Worm (Caenorhabditis elegans) whole organism, L3 larva: ENCODE results near the gene str-158.

Experiments
- R02D3.7 ChIP-seq: fragments of 150-350 bp; optimal IDR thresholded peaks from 2 replicates; lab custom pipeline; 2014; ENCODE audit warnings: missing biosample characterization, missing genetic modification characterization
- ZK546.5 ChIP-seq: sonication (generic microtip); optimal IDR thresholded peaks from 2 replicates; lab custom pipeline; 2017; ENCODE audit warnings: missing biosample characterization, missing genetic modification characterization
- aly-2 ChIP-seq: fragments of 150-350 bp; optimal IDR thresholded peaks from 2 replicates; lab custom pipeline; 2014; ENCODE audit warnings: missing biosample characterization, missing genetic modification characterization
- ama-1 ChIP-seq: fragments of 150-350 bp; optimal IDR thresholded peaks from 2 replicates; lab custom pipeline; 2018
- ceh-16 ChIP-seq: sonication (generic microtip); optimal IDR thresholded peaks from 2 replicates; lab custom pipeline; 2017; ENCODE audit warnings: missing biosample characterization, missing genetic modification characterization
- ceh-9 ChIP-seq: sonication (generic microtip); optimal IDR thresholded peaks from 2 replicates; lab custom pipeline; 2018; ENCODE audit warnings: missing biosample characterization, missing genetic modification characterization
- egl-27 ChIP-seq: sonication (generic microtip); optimal IDR thresholded peaks from 4 replicates; lab custom pipeline; 2017; ENCODE audit warnings: missing biosample characterization, missing genetic modification reagents, missing genetic modification characterization
- elt-1 ChIP-seq: fragments of 150-350 bp; optimal IDR thresholded peaks from 2 replicates; lab custom pipeline; 2014; ENCODE audit warnings: missing biosample characterization, missing genetic modification characterization
- elt-2 ChIP-seq: sonication (generic microtip); optimal IDR thresholded peaks from 2 replicates; lab custom pipeline; 2016; ENCODE audit warnings: missing genetic modification reagents, mild to moderate bottlenecking, missing genetic modification characterization, missing compliant biosample characterization
- elt-3 ChIP-seq, 3 experiments: fragments of 150-350 bp in 1 of 3; sonication (generic microtip) in 2 of 3; optimal IDR thresholded peaks; 2 replicates in 2 of 3; 4 replicates in 1 of 3; lab custom pipeline; 2014 to 2017; ENCODE audit warnings: missing biosample characterization in 3 of 3, missing genetic modification characterization in 3 of 3
- eor-1 ChIP-seq, 2 experiments: fragments of 150-350 bp; optimal IDR thresholded peaks; 2 replicates each; lab custom pipeline; 2014 to 2018; ENCODE audit warnings: missing biosample characterization in 2 of 2, missing genetic modification characterization in 2 of 2
- fkh-2 ChIP-seq: fragments of 150-350 bp; optimal IDR thresholded peaks from 2 replicates; lab custom pipeline; 2014; ENCODE audit warnings: missing biosample characterization, missing genetic modification reagents, missing genetic modification characterization
- jun-1 ChIP-seq: fragments of 150-350 bp; optimal IDR thresholded peaks from 2 replicates; lab custom pipeline; 2014; ENCODE audit warnings: missing biosample characterization, missing genetic modification reagents, missing genetic modification characterization
- lin-15B ChIP-seq: fragments of 150-350 bp; optimal IDR thresholded peaks from 2 replicates; lab custom pipeline; 2014; ENCODE audit warnings: missing biosample characterization, missing genetic modification characterization
- lin-39 ChIP-seq: fragments of 150-350 bp; optimal IDR thresholded peaks from 2 replicates; lab custom pipeline; 2018; ENCODE audit warnings: missing biosample characterization, missing genetic modification reagents, missing genetic modification characterization
- lsy-12 ChIP-seq: sonication (generic microtip); optimal IDR thresholded peaks from 2 replicates; lab custom pipeline; 2016; ENCODE audit warnings: mild to moderate bottlenecking, missing genetic modification characterization, missing compliant biosample characterization
- mdl-1 ChIP-seq: fragments of 150-350 bp; optimal IDR thresholded peaks from 2 replicates; lab custom pipeline; 2014; ENCODE audit warnings: missing biosample characterization, missing genetic modification characterization
- nhr-11 ChIP-seq: fragments of 150-350 bp; optimal IDR thresholded peaks from 2 replicates; lab custom pipeline; 2014; ENCODE audit warnings: missing biosample characterization, missing genetic modification characterization
- nhr-23 ChIP-seq: fragments of 150-350 bp; optimal IDR thresholded peaks from 2 replicates; lab custom pipeline; 2014; ENCODE audit warnings: missing biosample characterization, missing genetic modification reagents, missing genetic modification characterization
- nhr-237 ChIP-seq: fragments of 150-350 bp; optimal IDR thresholded peaks from 2 replicates; lab custom pipeline; 2014; ENCODE audit warnings: missing biosample characterization, missing genetic modification characterization
- nhr-25 ChIP-seq: sonication (generic microtip); optimal IDR thresholded peaks from 2 replicates; lab custom pipeline; 2017; ENCODE audit warnings: missing biosample characterization, missing genetic modification characterization
- nhr-43 ChIP-seq: sonication (generic microtip); optimal IDR thresholded peaks from 2 replicates; lab custom pipeline; 2016; ENCODE audit warnings: mild to moderate bottlenecking, missing genetic modification characterization, missing compliant biosample characterization; ENCODE audit not compliant: poor library complexity, severe bottlenecking
- nhr-76 ChIP-seq: fragments of 150-350 bp; sonication (generic microtip); optimal IDR thresholded peaks from 5 replicates; lab custom pipeline; 2014; ENCODE audit warnings: missing biosample characterization, missing genetic modification characterization
- pha-4 ChIP-seq: fragments of 150-350 bp; optimal IDR thresholded peaks from 2 replicates; lab custom pipeline; 2014; ENCODE audit warnings: missing biosample characterization, missing genetic modification reagents, missing genetic modification characterization
- pqm-1 ChIP-seq: fragments of 150-350 bp; optimal IDR thresholded peaks from 2 replicates; lab custom pipeline; 2017; ENCODE audit warnings: missing biosample characterization, missing genetic modification characterization, inconsistent platforms
- sea-2 ChIP-seq: fragments of 150-350 bp; sonication (generic microtip); optimal IDR thresholded peaks from 4 replicates; lab custom pipeline; 2014; ENCODE audit warnings: missing biosample characterization, missing genetic modification reagents, missing genetic modification characterization
- skn-1 ChIP-seq: fragments of 150-350 bp; optimal IDR thresholded peaks from 2 replicates; lab custom pipeline; 2014; ENCODE audit warnings: missing biosample characterization, missing genetic modification characterization
- tbx-2 ChIP-seq: sonication (generic microtip); optimal IDR thresholded peaks from 2 replicates; lab custom pipeline; 2016; ENCODE audit warnings: mild to moderate bottlenecking, missing genetic modification characterization, missing compliant biosample characterization
- ztf-4 ChIP-seq: fragments of 150-350 bp; optimal IDR thresholded peaks from 2 replicates; lab custom pipeline; 2014; ENCODE audit warnings: missing biosample characterization, missing genetic modification characterization

The str-158 gene

DNA sequence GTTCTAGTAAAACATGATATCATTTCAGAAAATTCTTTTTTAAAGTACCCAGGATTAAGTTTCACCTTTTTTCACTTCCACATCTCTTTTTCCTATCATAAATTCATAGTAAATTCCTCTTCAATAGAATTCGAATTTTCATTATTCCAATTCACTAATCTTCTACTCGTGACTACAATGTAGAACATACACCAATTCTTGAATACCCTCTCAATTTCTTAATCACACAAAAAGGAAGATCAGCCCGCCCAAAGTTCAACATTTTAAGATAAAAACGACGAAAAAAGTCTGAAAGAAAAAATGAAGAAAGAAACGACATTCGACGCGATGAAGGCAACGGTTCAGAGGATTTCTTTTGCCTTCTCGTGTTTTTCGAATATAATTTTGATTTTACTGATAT lies 36.0 kb downstream of the str-158 start, which contains the start of gene str-163:
str-163 (plus strand) TSS at position 301 of the 400 bp plus-strand sequence.
- no peak for TF ChIP-seq skn-1 (tag; lab: Kevin White, UChicago)
- TF ChIP-seq eor-1 (tag; optimal IDR thresholded peaks at IDR 0.05; lab: Kevin White, UChicago): no peak
- no peak for TF ChIP-seq aly-2
- no peak for TF ChIP-seq ama-1 (lab: Kevin White, UChicago)
- TF ChIP-seq ZK546.5 (tag; lab: Kevin White, UChicago): no peak
- TF ChIP-seq nhr-237 (tag; lab: Kevin White, UChicago): no peak
- no peak for TF ChIP-seq lin-15B (tag; lab: Kevin White, UChicago)
- TF ChIP-seq ceh-16: no peak
- TF ChIP-seq lsy-12 (tag; lab: Kevin White, UChicago): no peak
- TF ChIP-seq pqm-1 (tag; lab: Kevin White, UChicago): no peak
- no peak for TF ChIP-seq tbx-2 (tag; lab: Kevin White, UChicago)
- no peak for TF ChIP-seq jun-1 (tag; lab: Kevin White, UChicago)
- no peak for TF ChIP-seq nhr-25
- no peak for TF ChIP-seq fkh-2 (tag; lab: Kevin White, UChicago)
- TF ChIP-seq lin-39 (tag; lab: Kevin White, UChicago): no peak
- TF ChIP-seq nhr-23: no peak
- TF ChIP-seq nhr-11: no peak
- TF ChIP-seq nhr-76: no peak

DNA sequence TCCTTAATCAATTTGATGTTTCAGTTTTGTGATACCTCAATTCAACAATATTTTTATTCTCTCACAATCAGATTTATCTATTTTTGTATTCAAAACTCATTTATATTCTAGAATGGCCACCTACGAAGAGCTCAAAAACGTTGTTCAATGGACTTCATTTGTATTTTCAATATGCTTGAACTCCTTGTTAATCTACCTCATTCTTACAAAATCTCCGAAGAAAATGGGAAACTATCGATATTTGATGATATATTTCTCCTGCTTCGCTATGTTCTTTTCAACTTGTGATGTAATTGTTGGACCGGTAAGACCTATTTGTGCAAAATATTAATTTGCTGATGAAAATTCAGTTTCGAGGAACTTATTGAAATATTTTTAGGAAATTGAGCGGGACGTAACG lies 42.7 kb downstream of the str-158 start, which contains the start of gene str-164:
str-164 (plus strand) TSS at position 113 of the 400 bp plus-strand sequence.
- no peak for TF ChIP-seq R02D3.7 (tag; lab: Kevin White, UChicago)
- no peak for TF ChIP-seq ztf-4 (tag; lab: Kevin White, UChicago)
- TF ChIP-seq nhr-23: no peak

DNA sequence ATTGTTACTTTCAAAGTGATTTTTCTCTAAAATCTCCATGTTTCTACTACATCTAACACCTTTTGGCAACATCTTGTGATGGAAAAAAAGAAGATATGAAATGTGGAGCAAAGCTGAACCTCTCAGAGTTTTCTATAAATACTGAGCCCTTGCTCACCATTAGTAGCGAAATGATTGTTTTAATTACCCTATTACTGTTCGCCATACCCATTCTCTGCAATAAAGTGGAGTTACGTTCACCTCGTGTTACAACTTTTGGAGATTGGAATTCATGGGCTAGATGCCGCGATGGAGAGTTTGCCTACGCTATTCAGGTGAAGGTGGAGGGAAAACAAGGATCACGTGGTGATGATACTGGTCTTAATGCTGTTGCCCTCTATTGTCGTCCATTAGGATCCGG lies 46.0 kb downstream of the str-158 start, which contains the start of gene txt-3:
txt-3 (plus strand) TSS at position 125 of the 400 bp plus-strand sequence.
- no peak for TF ChIP-seq elt-1
- no peak for TF ChIP-seq lin-39 (tag; lab: Kevin White, UChicago)
- no peak for TF ChIP-seq elt-2
- no peak for TF ChIP-seq egl-27 (tag; lab: Kevin White, UChicago)
- no peak for TF ChIP-seq elt-3 (tag; optimal IDR thresholded peaks at IDR 0.05; lab: Kevin White, UChicago)
- no peak for TF ChIP-seq pha-4
- TF ChIP-seq mdl-1 (tag; lab: Kevin White, UChicago): no peak
- TF ChIP-seq sea-2 (GFP tag; lab: Kevin White, UChicago): no peak
- TF ChIP-seq nhr-43: no peak
- TF ChIP-seq pqm-1 (tag; lab: Kevin White, UChicago): no peak
- TF ChIP-seq ceh-9 (tag; lab: Kevin White, UChicago): no peak
- no peak for TF ChIP-seq ztf-4 (tag; lab: Kevin White, UChicago)
- no peak for TF ChIP-seq ama-1 (lab: Kevin White, UChicago)
